Worm (Caenorhabditis elegans): ENCODE data around the gene C08G5.6.

Gene C08G5.6

DNA sequence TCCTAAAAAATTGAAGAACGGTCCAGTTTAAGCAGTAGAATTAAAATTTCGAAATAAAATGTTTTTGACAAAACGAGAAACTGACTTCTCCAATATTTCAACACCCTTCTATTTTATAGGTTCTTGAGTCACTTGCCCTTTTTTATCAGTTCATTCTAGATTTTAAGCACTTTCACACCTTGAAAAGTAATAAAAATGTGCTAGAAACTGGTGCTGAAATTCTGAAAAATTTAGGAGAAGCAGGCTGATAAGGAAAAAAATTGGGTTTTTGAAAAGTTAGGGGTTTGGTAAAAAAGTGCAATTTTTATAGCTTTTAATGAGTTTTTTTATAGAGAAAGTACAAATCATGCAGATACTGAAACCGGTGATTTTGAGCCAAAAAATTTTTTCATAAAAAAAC lies 10.1 kb upstream of the C08G5.6 start:
- TF ChIP-seq cebp-1 (GFP tag; IDR thresholded peaks at IDR 0.05) (no peak), cebp-1 (tag; optimal IDR thresholded peaks at IDR 0.05) (peak; percentile 30), nhr-80 (tag; optimal IDR thresholded peaks at IDR 0.05) (peak; percentile 10), ztf-3 (GFP tag; optimal IDR thresholded peaks at IDR 0.05) (no peak)

- no peak for TF ChIP-seq dpff-1 (tag; optimal IDR thresholded peaks at IDR 0.05)
- no peak for TF ChIP-seq K11D2.4 (GFP tag; IDR thresholded peaks at IDR 0.05)
- TF ChIP-seq B0336.3 (GFP tag; IDR thresholded peaks at IDR 0.05): no peak
- TF ChIP-seq D2030.7 (GFP tag; IDR thresholded peaks at IDR 0.05): no peak
- TF ChIP-seq lin-54 (GFP tag; optimal IDR thresholded peaks at IDR 0.05): no peak
- no peak for TF ChIP-seq egl-18 (GFP tag; IDR thresholded peaks at IDR 0.05)
Observed at ce11 chrII:762942-763341, 7.4 kb upstream of the C08G5.6 start.

DNA sequence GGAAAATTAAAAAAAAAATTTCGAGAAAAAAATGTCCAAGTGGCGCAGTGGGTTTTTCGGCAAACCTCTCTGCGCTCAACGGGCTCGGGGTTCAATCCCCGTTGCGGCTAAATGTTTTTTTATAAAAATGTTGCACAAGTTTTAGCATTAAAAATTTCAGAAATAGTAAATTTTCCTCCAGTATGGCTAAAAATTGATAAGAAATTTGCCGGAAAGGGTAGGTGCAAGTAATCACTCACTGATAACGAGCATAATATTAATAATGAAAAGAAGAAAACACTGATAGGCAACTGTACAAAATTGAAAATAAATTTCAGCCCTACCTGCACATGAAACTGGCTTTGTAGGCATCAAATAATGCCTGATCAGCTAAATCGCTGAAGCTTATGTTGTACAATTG lies 6.0 kb upstream of the C08G5.6 start:
- TF ChIP-seq atf-7 (tag; optimal IDR thresholded peaks at IDR 0.05) (no peak), F57C9.4 (tag; optimal IDR thresholded peaks at IDR 0.05) (no peak), D2030.7 (GFP tag; IDR thresholded peaks at IDR 0.05) (no peak), cebp-2 (GFP tag; IDR thresholded peaks at IDR 0.05) (no peak), let-526 (GFP tag; IDR thresholded peaks at IDR 0.05) (no peak), mcd-1 (GFP tag; IDR thresholded peaks at IDR 0.05) (no peak), nhr-179 (tag; optimal IDR thresholded peaks at IDR 0.05) (no peak), unc-130 (GFP tag; optimal IDR thresholded peaks at IDR 0.05) (no peak), lin-54 (GFP tag; optimal IDR thresholded peaks at IDR 0.05) (no peak), ets-4 (GFP tag; optimal IDR thresholded peaks at IDR 0.05) (no peak), rec-8 (tag; optimal IDR thresholded peaks at IDR 0.05) (no peak), F10E7.11 (tag; optimal IDR thresholded peaks at IDR 0.05) (no peak), ztf-26 (tag; optimal IDR thresholded peaks at IDR 0.05) (no peak), lsl-1 (GFP tag; optimal IDR thresholded peaks at IDR 0.05) (no peak), ceh-40 (GFP tag; IDR thresholded peaks at IDR 0.05) (no peak), B0336.3 (GFP tag; IDR thresholded peaks at IDR 0.05) (no peak), ama-1 (optimal IDR thresholded peaks at IDR 0.05) (no peak), ama-1 (GFP tag; optimal IDR thresholded peaks at IDR 0.05) (no peak), Y53F4B.3 (GFP tag; IDR thresholded peaks at IDR 0.05) (no peak), ztf-25 (GFP tag; IDR thresholded peaks at IDR 0.05) (no peak), B0261.1 (tag; optimal IDR thresholded peaks at IDR 0.05) (no peak)

DNA sequence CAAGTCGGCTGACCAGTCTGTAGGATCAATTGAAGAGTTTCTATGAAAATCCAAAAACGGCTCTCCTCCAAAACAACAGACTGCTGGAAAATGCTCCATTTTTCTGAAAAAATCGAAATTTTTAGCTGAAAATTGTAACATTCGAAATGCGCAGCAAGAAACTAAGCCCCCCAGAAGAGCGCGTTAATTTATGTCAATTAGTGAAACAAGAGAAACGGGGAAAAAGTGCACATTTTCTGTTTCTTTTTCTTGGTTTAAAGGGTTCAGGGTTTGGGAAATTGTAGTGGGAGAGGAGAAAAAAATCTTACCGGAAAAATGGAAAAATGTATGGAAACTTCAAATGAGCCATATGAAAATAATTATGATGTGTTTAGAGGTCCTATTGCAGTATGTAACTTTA lies 5.1 kb upstream of the C08G5.6 start, which contains the start of gene C08G5.7:
TSS of gene C08G5.7 (minus strand) at position 101 of the 400 bp plus-strand sequence.
- TF ChIP-seq Y53G8AR.9 (GFP tag; conservative IDR thresholded peaks at IDR 0.05): no peak
- TF ChIP-seq B0261.1 (tag; optimal IDR thresholded peaks at IDR 0.05): no peak
- no peak for TF ChIP-seq B0336.3 (GFP tag; IDR thresholded peaks at IDR 0.05)
- TF ChIP-seq madf-3 (GFP tag; IDR thresholded peaks at IDR 0.05): no peak
- TF ChIP-seq xnd-1 (tag; optimal IDR thresholded peaks at IDR 0.05): no peak
- TF ChIP-seq zim-3 (tag; optimal IDR thresholded peaks at IDR 0.05): no peak
- no peak for TF ChIP-seq cebp-2 (GFP tag; IDR thresholded peaks at IDR 0.05)
- no peak for TF ChIP-seq ztf-25 (GFP tag; IDR thresholded peaks at IDR 0.05)
- TF ChIP-seq ceh-79 (tag; optimal IDR thresholded peaks at IDR 0.05): no peak
- no peak for TF ChIP-seq unc-62 (GFP tag; optimal IDR thresholded peaks at IDR 0.05)

DNA sequence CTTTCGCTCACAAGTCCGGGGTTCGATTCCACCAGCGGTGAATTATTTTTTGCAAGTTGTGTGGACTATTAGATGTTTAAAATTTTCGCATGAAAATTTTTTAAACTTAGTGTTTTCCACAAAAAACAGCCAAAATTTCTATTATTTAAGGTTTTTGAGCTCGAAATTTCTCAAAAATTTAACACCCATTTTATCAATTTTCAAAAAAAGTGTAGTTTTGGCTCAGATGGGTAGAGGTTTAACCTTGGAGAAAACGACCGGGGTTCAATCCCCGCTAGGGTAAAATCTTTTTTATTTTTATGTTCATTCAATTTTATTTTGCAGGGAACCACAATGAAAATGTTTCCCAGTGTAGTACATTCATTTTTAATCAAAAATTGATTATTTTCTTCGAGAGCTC lies 1.1 kb upstream of the C08G5.6 start:
- peak; percentile 41 for TF ChIP-seq rpc-1 (optimal IDR thresholded peaks at IDR 0.05)
- peak; percentile 74 for TF ChIP-seq rpc-1 (tag; optimal IDR thresholded peaks at IDR 0.05)
- peak; percentile 54 for TF ChIP-seq B0261.1 (tag; optimal IDR thresholded peaks at IDR 0.05)
- TF ChIP-seq die-1 (tag; optimal IDR thresholded peaks at IDR 0.05): peak; percentile 44
- TF ChIP-seq K12H6.12 (tag; optimal IDR thresholded peaks at IDR 0.05): no peak
- peak; percentile 8; the same call in 1 of the 2 replicates for TF ChIP-seq lin-26 (GFP tag; IDR thresholded peaks at IDR 0.05)
- no peak for TF ChIP-seq let-607 (tag; optimal IDR thresholded peaks at IDR 0.05)
- peak; percentile 82 for TF ChIP-seq tbp1 (GFP tag; optimal IDR thresholded peaks at IDR 0.05)
- TF ChIP-seq rec-8 (tag; optimal IDR thresholded peaks at IDR 0.05): peak in 1 of 2 experiments; percentile 39
- peak; percentile 32 for TF ChIP-seq ztf-18 (tag; optimal IDR thresholded peaks at IDR 0.05)

Measured in whole organism, young adult.